Fruit fly (Drosophila melanogaster) whole organism, embryonic: Measurements from ENCODE around the gene CG17929.
A peak's percentile ranks its signal among the peaks of the same experiment; 100 is the strongest.

Experiments used
- B-H2 ChIP-seq: fragments of 200-800 bp; sonication (Bioruptor generic); optimal IDR thresholded peaks from 2 replicates; lab custom pipeline; 2018; ENCODE audit warnings: missing biosample characterization, mild to moderate bottlenecking, missing genetic modification characterization
- Bteb2 ChIP-seq: fragments of 200-800 bp; sonication (Bioruptor generic); optimal IDR thresholded peaks from 2 replicates; lab custom pipeline; 2016; ENCODE audit warnings: missing biosample characterization, missing genetic modification characterization
- CG10366 ChIP-seq: fragments of 200-800 bp; sonication (Bioruptor generic); IDR thresholded peaks from 2 replicates; pipeline ENCODE4 v1.3.6; 2022; ENCODE audit warnings: missing biosample characterization, missing genetic modification characterization
- CG10543 ChIP-seq: fragments of 200-800 bp; sonication (Bioruptor generic); optimal IDR thresholded peaks from 3 replicates; lab custom pipeline; 2017; ENCODE audit warnings: missing biosample characterization, mild to moderate bottlenecking, missing genetic modification characterization, moderate library complexity
- CG10959 ChIP-seq: fragments of 200-800 bp; sonication (Bioruptor generic); IDR thresholded peaks from 2 replicates; pipeline ENCODE4 v1.3.6; 2022; ENCODE audit warnings: missing biosample characterization, missing genetic modification characterization
- CG12104 ChIP-seq: fragments of 200-800 bp; sonication (Bioruptor generic); optimal IDR thresholded peaks from 3 replicates; lab custom pipeline; 2016; ENCODE audit warnings: missing biosample characterization, missing genetic modification characterization
- CG12391 ChIP-seq: fragments of 200-800 bp; sonication (Bioruptor generic); optimal IDR thresholded peaks from 3 replicates; lab custom pipeline; 2018; ENCODE audit warnings: missing biosample characterization, mild to moderate bottlenecking, missing genetic modification characterization, moderate library complexity
- CG12769 ChIP-seq: fragments of 200-800 bp; sonication (Bioruptor generic); optimal IDR thresholded peaks from 2 replicates; lab custom pipeline; 2019; ENCODE audit warnings: missing biosample characterization, mild to moderate bottlenecking, missing genetic modification characterization, moderate library complexity
- CG13624 ChIP-seq: fragments of 200-800 bp; sonication (Bioruptor generic); optimal IDR thresholded peaks from 2 replicates; lab custom pipeline; 2016; ENCODE audit warnings: missing biosample characterization, missing genetic modification characterization
- CG13894 ChIP-seq: fragments of 200-800 bp; sonication (Bioruptor generic); optimal IDR thresholded peaks from 3 replicates; lab custom pipeline; 2018; ENCODE audit warnings: missing biosample characterization, mild to moderate bottlenecking, missing genetic modification characterization, moderate library complexity
- CG14441 ChIP-seq: fragments of 200-800 bp; sonication (Bioruptor generic); IDR thresholded peaks from 2 replicates; pipeline ENCODE4 v1.3.6; 2022; ENCODE audit warnings: missing biosample characterization, missing genetic modification characterization
- CG14860 ChIP-seq: fragments of 200-800 bp; sonication (Bioruptor generic); IDR thresholded peaks from 3 replicates; pipeline ENCODE4 v1.3.6; 2022; ENCODE audit warnings: missing biosample characterization, missing genetic modification characterization; ENCODE audit not compliant: partially characterized antibody
- CG15269 ChIP-seq: fragments of 200-800 bp; sonication (Bioruptor generic); optimal IDR thresholded peaks from 2 replicates; lab custom pipeline; 2018; ENCODE audit warnings: missing biosample characterization, mild to moderate bottlenecking, missing genetic modification characterization, moderate library complexity
- CG18599 ChIP-seq: fragments of 200-800 bp; sonication (Bioruptor generic); optimal IDR thresholded peaks from 3 replicates; lab custom pipeline; 2017; ENCODE audit warnings: missing biosample characterization, missing genetic modification characterization, mild to moderate bottlenecking, moderate library complexity, missing genetic modification reagents
- CG32532 ChIP-seq: fragments of 200-800 bp; sonication (Bioruptor generic); IDR thresholded peaks from 2 replicates; pipeline ENCODE4 v1.3.6; 2022; ENCODE audit warnings: missing biosample characterization, missing genetic modification characterization
- CG4360 ChIP-seq: fragments of 200-800 bp; sonication (Bioruptor generic); IDR thresholded peaks from 2 replicates; pipeline ENCODE4 v1.3.6; 2022; ENCODE audit warnings: missing biosample characterization, missing genetic modification characterization
- CG7786 ChIP-seq: fragments of 200-800 bp; sonication (Bioruptor generic); optimal IDR thresholded peaks from 2 replicates; lab custom pipeline; 2016; ENCODE audit warnings: missing biosample characterization, missing genetic modification characterization
- CG7839 ChIP-seq: fragments of 200-800 bp; sonication (Bioruptor generic); optimal IDR thresholded peaks from 3 replicates; lab custom pipeline; 2018; ENCODE audit warnings: missing biosample characterization, mild to moderate bottlenecking, missing genetic modification characterization, moderate library complexity
- CG8089 ChIP-seq: fragments of 200-800 bp; sonication (Bioruptor generic); optimal IDR thresholded peaks from 3 replicates; lab custom pipeline; 2016; ENCODE audit warnings: missing biosample characterization, missing genetic modification characterization
- CG8290 ChIP-seq, 3 experiments: fragments of 200-800 bp; sonication (Bioruptor generic); optimal IDR thresholded peaks; 2 replicates each; lab custom pipeline; 2016 to 2019; ENCODE audit warnings: missing biosample characterization in 3 of 3, missing genetic modification characterization in 3 of 3, mild to moderate bottlenecking in 2 of 3, moderate library complexity in 1 of 3
- CG9932 ChIP-seq: fragments of 200-800 bp; sonication (Bioruptor generic); IDR thresholded peaks from 2 replicates; pipeline ENCODE4 v1.3.6; 2022; ENCODE audit warnings: missing biosample characterization, missing genetic modification characterization
- HHEX ChIP-seq: fragments of 200-800 bp; sonication (Bioruptor generic); optimal IDR thresholded peaks from 3 replicates; lab custom pipeline; 2017; ENCODE audit warnings: missing biosample characterization, mild to moderate bottlenecking, missing genetic modification characterization, missing genetic modification reagents
- Hr78 ChIP-seq, 2 experiments: fragments of 200-800 bp in 1 of 2; fragments of >200 bp in 1 of 2; sonication (Bioruptor generic) in 1 of 2; optimal IDR thresholded peaks; 2 replicates each; lab custom pipeline; 2017 to 2019; ENCODE audit warnings: missing biosample characterization in 2 of 2, missing genetic modification characterization in 2 of 2, mild to moderate bottlenecking in 1 of 2, moderate library complexity in 1 of 2
- MBD-R2 ChIP-seq: fragments of 200-800 bp; sonication (Bioruptor generic); IDR thresholded peaks from 2 replicates; pipeline ENCODE4 v1.3.6; 2022; ENCODE audit warnings: missing biosample characterization, missing genetic modification characterization
- Med ChIP-seq: fragments of 200-800 bp; sonication (Bioruptor generic); peaks from one replicate; lab custom pipeline; 2016; ENCODE audit warnings: missing biosample characterization, missing genetic modification characterization, mild to moderate bottlenecking, inconsistent platforms, moderate library complexity
- Meics ChIP-seq: fragments of 200-800 bp; sonication (Bioruptor generic); optimal IDR thresholded peaks from 2 replicates; lab custom pipeline; 2017; ENCODE audit warnings: missing biosample characterization, mild to moderate bottlenecking, missing genetic modification characterization
- Pdp1 ChIP-seq, 2 experiments: fragments of 200-800 bp; sonication (Bioruptor generic); optimal IDR thresholded peaks; 3 replicates each; lab custom pipeline; 2016; ENCODE audit warnings: missing biosample characterization in 2 of 2, missing genetic modification characterization in 2 of 2, mild to moderate bottlenecking in 1 of 2, moderate library complexity in 1 of 2
- abd-A ChIP-seq: fragments of 200-800 bp; sonication (Bioruptor generic); optimal IDR thresholded peaks from 3 replicates; lab custom pipeline; 2019; ENCODE audit warnings: missing biosample characterization, mild to moderate bottlenecking, missing genetic modification characterization, moderate library complexity
- br ChIP-seq: fragments of >200 bp; optimal IDR thresholded peaks from 2 replicates; lab custom pipeline; 2017
- btn ChIP-seq: fragments of 200-800 bp; sonication (Bioruptor generic); optimal IDR thresholded peaks from 2 replicates; lab custom pipeline; 2016; ENCODE audit warnings: missing biosample characterization, missing genetic modification characterization
- cwo ChIP-seq: fragments of 200-800 bp; sonication (Bioruptor generic); optimal IDR thresholded peaks from 3 replicates; lab custom pipeline; 2017; ENCODE audit warnings: missing biosample characterization, missing genetic modification characterization, mild to moderate bottlenecking, moderate library complexity, missing genetic modification reagents
- emc ChIP-seq: fragments of 200-800 bp; sonication (Bioruptor generic); optimal IDR thresholded peaks from 2 replicates; lab custom pipeline; 2016; ENCODE audit warnings: missing biosample characterization, missing genetic modification characterization
- fd102C ChIP-seq: fragments of 200-800 bp; sonication (Bioruptor generic); optimal IDR thresholded peaks from 2 replicates; lab custom pipeline; 2018; ENCODE audit warnings: missing biosample characterization, mild to moderate bottlenecking, missing genetic modification characterization, moderate library complexity
- fd64A ChIP-seq: fragments of 200-800 bp; sonication (Bioruptor generic); optimal IDR thresholded peaks from 3 replicates; lab custom pipeline; 2018; ENCODE audit warnings: missing biosample characterization, mild to moderate bottlenecking, missing genetic modification characterization
- gro ChIP-seq: fragments of 200-800 bp; sonication (Bioruptor generic); optimal IDR thresholded peaks from 2 replicates; lab custom pipeline; 2016; ENCODE audit warnings: missing biosample characterization, missing genetic modification characterization
- gsb-n ChIP-seq: fragments of 200-800 bp; sonication (Bioruptor generic); optimal IDR thresholded peaks from 3 replicates; lab custom pipeline; 2018; ENCODE audit warnings: missing biosample characterization, mild to moderate bottlenecking, missing genetic modification characterization
- ham ChIP-seq: fragments of 200-800 bp; sonication (Bioruptor generic); IDR thresholded peaks from 2 replicates; pipeline ENCODE4 v1.3.6; 2022; ENCODE audit warnings: missing biosample characterization, missing genetic modification characterization
- jumu ChIP-seq: fragments of 200-800 bp; sonication (Bioruptor generic); optimal IDR thresholded peaks from 3 replicates; lab custom pipeline; 2016; ENCODE audit warnings: missing biosample characterization, missing genetic modification characterization
- lbe ChIP-seq: fragments of 200-800 bp; sonication (Bioruptor generic); optimal IDR thresholded peaks from 2 replicates; lab custom pipeline; 2016; ENCODE audit warnings: missing biosample characterization, mild to moderate bottlenecking, missing genetic modification characterization
- lmd ChIP-seq: fragments of 200-800 bp; sonication (Bioruptor generic); IDR thresholded peaks from 2 replicates; pipeline ENCODE4 v1.3.6; 2022; ENCODE audit warnings: missing biosample characterization, missing genetic modification characterization
- odd ChIP-seq: fragments of 200-800 bp; sonication (Bioruptor generic); optimal IDR thresholded peaks from 2 replicates; lab custom pipeline; 2017; ENCODE audit warnings: missing biosample characterization, mild to moderate bottlenecking, missing genetic modification characterization
- ranshi ChIP-seq: fragments of 200-800 bp; sonication (Bioruptor generic); IDR thresholded peaks from 2 replicates; pipeline ENCODE4 v1.3.6; 2022; ENCODE audit warnings: missing biosample characterization, missing genetic modification characterization
- rib ChIP-seq: fragments of 200-800 bp; sonication (Bioruptor generic); IDR thresholded peaks from 2 replicates; pipeline ENCODE4 v1.3.6; 2022; ENCODE audit warnings: missing biosample characterization, missing genetic modification characterization
- sc ChIP-seq, 3 experiments: fragments of >200 bp in 2 of 3; fragments of 200-800 bp in 1 of 3; sonication (Bioruptor generic) in 1 of 3; optimal IDR thresholded peaks; 2 replicates in 2 of 3; 3 replicates in 1 of 3; lab custom pipeline; 2017; ENCODE audit warnings: mild to moderate bottlenecking in 1 of 3, missing biosample characterization in 1 of 3, missing genetic modification characterization in 1 of 3, missing genetic modification reagents in 1 of 3
- sd ChIP-seq: fragments of 200-800 bp; sonication (Bioruptor generic); optimal IDR thresholded peaks from 3 replicates; lab custom pipeline; 2018; ENCODE audit warnings: missing biosample characterization, mild to moderate bottlenecking, missing genetic modification characterization, moderate library complexity
- slbo ChIP-seq: fragments of 200-800 bp; sonication (Bioruptor generic); IDR thresholded peaks from 2 replicates; pipeline ENCODE4 v1.3.6; 2022; ENCODE audit warnings: missing biosample characterization, missing genetic modification characterization
- sug ChIP-seq: fragments of 200-800 bp; optimal IDR thresholded peaks from 2 replicates; lab custom pipeline; 2019; ENCODE audit warnings: missing biosample characterization, mild to moderate bottlenecking, missing genetic modification characterization, moderate library complexity

Gene CG17929

dm6 chr3R:16351044-16351443 lies 25.8 kb downstream of the CG17929 start (continued):
- TF ChIP-seq Hr78 (GFP tag; optimal IDR thresholded peaks at IDR 0.05; lab: Kevin White, UChicago) = peak in 1 of 2 experiments; percentile 77
- no peak for TF ChIP-seq btn (GFP tag; lab: Kevin White, UChicago)
- no peak for TF ChIP-seq CG7786 (GFP tag; lab: Kevin White, UChicago)
- TF ChIP-seq ranshi = peak; percentile 19; the same call in 1 of the 2 replicates
- no peak for TF ChIP-seq CG7839 (tag; lab: Kevin White, UChicago)
- no peak for TF ChIP-seq lmd (GFP tag; lab: Robert Waterston, UW)
- no peak for TF ChIP-seq emc
- 0 out of 3 replicates have a peak, but pooled peaks have one; percentile 15 for TF ChIP-seq CG14860 (GFP tag; lab: Robert Waterston, UW)
- TF ChIP-seq, all 482 proteins: peak for 47

- TF ChIP-seq rib (no peak), fd64A (GFP tag; lab: Kevin White, UChicago) (no peak), gsb-n (no peak), ham (GFP tag; lab: Robert Waterston, UW) (no peak), lbe (GFP tag; lab: Kevin White, UChicago) (no peak), CG12104 (GFP tag; lab: Kevin White, UChicago) (no peak), MBD-R2 (GFP tag; lab: Robert Waterston, UW) (no peak), CG8089 (GFP tag; lab: Kevin White, UChicago) (no peak)
These were observed 26.7 kb downstream of the CG17929 start for dm6 chr3R:16352039-16352438.

DNA sequence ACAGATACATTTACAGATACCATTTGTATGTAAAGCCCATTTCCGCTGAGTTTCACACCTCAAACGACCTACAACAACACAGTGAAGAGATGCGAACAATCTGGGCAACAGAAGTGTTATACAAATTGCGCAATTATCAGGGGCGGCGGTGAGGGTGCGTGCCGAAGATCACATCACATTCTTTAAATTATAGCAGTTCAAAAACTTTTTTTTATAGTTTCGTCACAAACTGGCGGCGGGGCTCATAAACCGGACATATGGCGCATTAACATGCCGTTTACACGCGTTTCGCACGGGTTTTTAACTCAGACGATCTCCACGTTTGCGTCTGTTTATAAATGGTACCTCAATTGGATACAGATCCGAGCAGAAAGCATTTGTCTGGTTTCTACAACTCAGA lies 27.9 kb downstream of the CG17929 start:
- TF ChIP-seq cwo (GFP tag; lab: Kevin White, UChicago) = peak; percentile 89
- TF ChIP-seq Meics (GFP tag; lab: Kevin White, UChicago) = peak; percentile 82
- TF ChIP-seq CG10543 (GFP tag; lab: Kevin White, UChicago) = no peak
- 0 out of 2 replicates have a peak, but pooled peaks have one; percentile 18 for TF ChIP-seq CG9932 (GFP tag; lab: Robert Waterston, UW)
- TF ChIP-seq CG8290 (GFP tag; optimal IDR thresholded peaks at IDR 0.05; lab: Kevin White, UChicago) = no peak
- TF ChIP-seq CG8290 (tag; optimal IDR thresholded peaks at IDR 0.05; lab: Kevin White, UChicago) = peak in 1 of 2 experiments; percentile 12
- TF ChIP-seq sug = peak; percentile 0
- TF ChIP-seq CG13624 (GFP tag; lab: Kevin White, UChicago) = peak; percentile 54
- TF ChIP-seq jumu = no peak
- no peak for TF ChIP-seq CG12391 (tag; lab: Kevin White, UChicago)
- TF ChIP-seq CG10366 = no peak
- no peak for TF ChIP-seq Bteb2
- peak in 1 of 2 experiments; percentile 91 for TF ChIP-seq Pdp1 (GFP tag; optimal IDR thresholded peaks at IDR 0.05; lab: Kevin White, UChicago)
- TF ChIP-seq CG14441 (GFP tag; lab: Robert Waterston, UW) = 0 out of 2 replicates have a peak, but pooled peaks have one; percentile 18
- peak; percentile 7 for TF ChIP-seq HHEX (GFP tag; lab: Kevin White, UChicago)
- 0 out of 2 replicates have a peak, but pooled peaks have one; percentile 24 for TF ChIP-seq slbo (GFP tag; lab: Robert Waterston, UW)
- peak; percentile 64 for TF ChIP-seq CG12769
- TF ChIP-seq CG18599 (GFP tag; lab: Kevin White, UChicago) = peak; percentile 0
- TF ChIP-seq CG4360 (GFP tag; lab: Robert Waterston, UW) = peak; percentile 21; the same call in 1 of the 2 replicates
- peak; percentile 38 for TF ChIP-seq CG15269 (tag; lab: Kevin White, UChicago)
- TF ChIP-seq odd (GFP tag; lab: Kevin White, UChicago) = no peak
- TF ChIP-seq B-H2 (GFP tag; lab: Kevin White, UChicago) = peak; percentile 4
- TF ChIP-seq gro = peak; percentile 39
- TF ChIP-seq CG13894 (tag; lab: Kevin White, UChicago) = peak; percentile 12
- TF ChIP-seq CG10959 (GFP tag; lab: Robert Waterston, UW) = no peak
- TF ChIP-seq CG32532 (GFP tag; lab: Robert Waterston, UW) = peak; percentile 25; the same call in 1 of the 2 replicates
- TF ChIP-seq Med (GFP tag; lab: Kevin White, UChicago) = peak; percentile 80
- no peak for TF ChIP-seq sc (optimal IDR thresholded peaks at IDR 0.05; lab: Kevin White, UChicago)
- TF ChIP-seq sc (GFP tag; optimal IDR thresholded peaks at IDR 0.05; lab: Kevin White, UChicago) = no peak
- peak; percentile 95 for TF ChIP-seq sd (tag; lab: Kevin White, UChicago)
- TF ChIP-seq fd102C = no peak
- peak; percentile 55 for TF ChIP-seq abd-A (tag; lab: Kevin White, UChicago)
- no peak for TF ChIP-seq br (lab: Kevin White, UChicago)
